Fruit fly (Drosophila melanogaster): ENCODE data around the gene ArgRS.

The ArgRS gene

DNA sequence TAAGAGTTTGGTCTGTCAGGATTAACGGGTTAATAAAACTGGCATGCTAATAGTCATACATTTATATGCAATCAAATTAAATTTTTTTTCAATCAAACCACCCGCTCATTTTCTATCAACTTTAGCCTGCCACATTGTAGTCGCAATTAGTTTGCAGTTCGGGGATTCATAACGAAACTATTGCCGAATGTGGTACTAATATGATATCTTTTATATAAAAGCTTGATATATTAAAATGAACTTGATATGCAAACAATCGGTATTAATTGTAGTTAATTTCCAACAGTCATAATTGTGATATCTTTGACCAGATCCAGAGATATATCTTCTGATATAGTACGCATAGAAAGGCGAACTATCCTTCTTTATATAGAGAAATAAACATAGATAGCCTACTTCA lies 22.1 kb upstream of the ArgRS start:
- TF ChIP-seq CTCF (optimal IDR thresholded peaks at IDR 0.05): no peak
- TF ChIP-seq CG8478 (optimal IDR thresholded peaks at IDR 0.05): no peak

DNA sequence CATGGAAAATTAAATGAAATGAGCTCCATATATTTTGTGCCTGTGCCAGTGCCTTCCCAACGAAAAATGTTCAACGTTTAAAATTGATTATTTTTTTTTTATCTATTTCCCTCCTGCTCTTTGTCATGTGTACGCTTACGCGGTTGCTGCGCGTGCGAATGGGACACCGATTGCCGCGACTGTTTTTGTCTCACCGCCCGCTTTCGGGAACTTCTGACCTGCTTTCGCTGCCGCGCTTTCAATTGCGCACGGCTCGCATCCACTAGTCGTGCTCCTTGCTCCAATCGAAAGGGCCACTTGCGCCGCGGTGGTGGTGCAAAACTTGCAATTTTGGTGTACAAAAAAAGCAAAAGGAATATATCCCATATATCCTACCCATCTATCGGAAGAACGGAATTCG lies 16.5 kb upstream of the ArgRS start:
- TF ChIP-seq CTCF (optimal IDR thresholded peaks at IDR 0.05) (peak in 1 of 2 experiments; percentile 23), CG8478 (optimal IDR thresholded peaks at IDR 0.05) (no peak)

DNA sequence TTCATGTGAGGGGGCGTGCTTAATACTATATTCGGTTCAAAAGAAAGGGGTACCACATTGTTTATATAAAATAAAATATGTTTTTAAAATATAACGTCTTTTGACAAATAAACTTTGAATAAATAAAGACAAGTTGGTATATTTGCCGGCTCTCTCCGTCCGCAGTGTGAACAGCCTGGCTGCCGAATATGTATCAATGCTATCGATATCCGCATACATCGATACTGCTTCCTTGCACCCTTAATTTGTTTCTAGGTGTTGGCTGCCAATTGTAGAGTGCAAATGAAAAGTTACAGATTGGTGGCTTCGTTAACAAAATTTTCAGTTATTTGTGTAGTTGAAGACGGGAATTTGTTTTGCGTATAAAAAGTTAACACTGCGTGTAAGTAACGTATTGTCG lies 15.9 kb upstream of the ArgRS start, which contains the start of gene Gbeta13F:
TSS of gene Gbeta13F (plus strand) at position 247 of the 400 bp plus-strand sequence.
- TF ChIP-seq CTCF (optimal IDR thresholded peaks at IDR 0.05) (no peak), CG8478 (optimal IDR thresholded peaks at IDR 0.05) (no peak)

- TF ChIP-seq CTCF (optimal IDR thresholded peaks at IDR 0.05) (no peak), CG8478 (optimal IDR thresholded peaks at IDR 0.05) (no peak)
Observed at dm6 chrX:15859387-15859786, 15.4 kb upstream of the ArgRS start, which contains the start of gene AlkB. AlkB (minus strand) TSS chrX:15859487.

DNA sequence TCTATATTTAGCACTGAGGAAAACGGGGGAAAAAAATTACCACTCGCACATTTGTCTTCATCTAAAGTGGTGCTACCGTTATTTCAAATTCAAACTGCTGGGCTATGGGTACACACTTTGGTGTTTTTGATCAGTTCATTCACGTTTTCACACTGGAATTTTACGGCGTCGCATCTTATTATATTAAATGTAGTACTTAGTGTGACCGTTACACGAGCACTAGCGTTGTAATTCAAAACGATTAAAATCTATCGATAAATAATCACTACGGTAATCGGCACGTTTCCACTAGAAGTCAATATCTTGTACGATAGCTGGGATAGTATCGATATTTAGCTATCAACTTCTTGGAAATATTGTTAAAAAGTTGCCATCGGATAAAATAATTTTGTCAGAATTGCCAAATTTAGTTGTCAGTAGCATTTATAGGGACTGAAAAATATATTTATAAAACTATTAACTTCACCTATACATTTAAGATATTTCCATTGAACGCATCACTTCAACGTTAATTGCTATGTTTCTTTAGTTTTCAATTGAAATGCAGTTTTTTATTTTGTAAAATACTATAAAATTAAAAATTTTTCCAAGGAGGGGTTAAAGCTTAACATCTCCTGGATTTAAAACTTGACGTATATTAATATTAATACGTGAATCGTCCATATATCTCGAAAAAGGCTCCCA lies 13.8 kb upstream of the ArgRS start, which contains the start of the genes CG46440 and Myb:
TSS of gene CG46440 (minus strand) at position 223 of the 684 bp plus-strand sequence.
TSS of gene Myb (minus strand) at position 223 of the 684 bp plus-strand sequence.
- TF ChIP-seq CTCF (optimal IDR thresholded peaks at IDR 0.05) (peak; percentile 3 to 25), CG8478 (optimal IDR thresholded peaks at IDR 0.05) (no peak)

- TF ChIP-seq CTCF (optimal IDR thresholded peaks at IDR 0.05): no peak
Observed at dm6 chrX:15852815-15853542, 9.0 kb upstream of the ArgRS start, which contains the start of the genes UBL3 and CG15914. UBL3 (minus strand) TSS chrX:15853175. CG15914 (plus strand) TSS chrX:15853421.

dm6 chrX:15849021-15849420 lies 5.1 kb upstream of the ArgRS start, which contains the start of gene sun:
sun (minus strand) TSS chrX:15849258.
- TF ChIP-seq CTCF (optimal IDR thresholded peaks at IDR 0.05): no peak
- TF ChIP-seq CG8478 (optimal IDR thresholded peaks at IDR 0.05): no peak

dm6 chrX:15841346-15841745 lies 2.6 kb downstream of the ArgRS start:
- TF ChIP-seq CG8478 (optimal IDR thresholded peaks at IDR 0.05): no peak
- no peak for TF ChIP-seq CTCF (optimal IDR thresholded peaks at IDR 0.05)

DNA sequence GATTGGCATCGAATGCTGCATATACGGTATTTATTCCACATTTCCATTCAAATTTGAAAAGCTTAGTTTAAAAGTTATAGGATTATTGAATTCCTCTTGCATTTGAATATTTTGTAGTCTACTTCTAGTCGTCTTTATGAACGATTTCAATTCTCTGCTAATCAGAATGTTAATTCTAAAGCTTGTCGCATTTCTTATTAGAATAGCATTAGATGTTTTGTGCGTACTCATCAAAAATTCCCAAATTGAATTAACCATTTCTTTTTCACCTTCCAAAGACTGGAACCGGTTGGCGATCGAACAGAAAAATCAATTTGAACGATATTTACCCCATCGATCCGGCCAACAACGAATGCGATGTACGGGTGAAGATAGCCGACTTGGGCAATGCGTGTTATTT lies 3.9 kb downstream of the ArgRS start:
- no peak for TF ChIP-seq CG8478 (optimal IDR thresholded peaks at IDR 0.05)
- peak in 1 of 2 experiments; percentile 10 for TF ChIP-seq CTCF (optimal IDR thresholded peaks at IDR 0.05)

DNA sequence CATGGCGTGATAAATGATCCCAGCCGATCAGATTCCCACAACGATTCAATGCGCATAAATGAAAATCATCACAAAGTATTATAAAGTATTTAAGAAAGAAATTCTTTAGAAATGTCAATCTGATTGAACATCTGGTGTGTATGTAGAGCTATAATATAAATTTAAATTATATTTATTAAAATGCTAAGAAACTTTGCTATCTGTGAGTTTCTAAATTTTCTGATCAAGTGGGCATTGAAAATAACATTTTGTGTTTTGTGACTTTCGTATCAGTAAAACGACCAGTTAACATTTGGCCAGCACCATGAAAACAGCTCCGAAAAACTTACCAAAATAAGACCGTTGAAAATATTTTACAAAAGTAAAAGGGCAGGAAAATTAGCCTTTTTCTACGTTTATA lies 6.4 kb downstream of the ArgRS start, which contains the start of gene CG8565:
TSS of gene CG8565 (plus strand) at position 301 of the 400 bp plus-strand sequence.
- TF ChIP-seq CTCF (optimal IDR thresholded peaks at IDR 0.05): no peak
- TF ChIP-seq CG8478 (optimal IDR thresholded peaks at IDR 0.05): no peak

dm6 chrX:15835393-15835792 lies 8.6 kb downstream of the ArgRS start, which contains the start of gene Chc:
Chc (minus strand) TSS chrX:15835490.
- TF ChIP-seq CTCF (optimal IDR thresholded peaks at IDR 0.05): no peak
- TF ChIP-seq CG8478 (optimal IDR thresholded peaks at IDR 0.05): no peak

DNA sequence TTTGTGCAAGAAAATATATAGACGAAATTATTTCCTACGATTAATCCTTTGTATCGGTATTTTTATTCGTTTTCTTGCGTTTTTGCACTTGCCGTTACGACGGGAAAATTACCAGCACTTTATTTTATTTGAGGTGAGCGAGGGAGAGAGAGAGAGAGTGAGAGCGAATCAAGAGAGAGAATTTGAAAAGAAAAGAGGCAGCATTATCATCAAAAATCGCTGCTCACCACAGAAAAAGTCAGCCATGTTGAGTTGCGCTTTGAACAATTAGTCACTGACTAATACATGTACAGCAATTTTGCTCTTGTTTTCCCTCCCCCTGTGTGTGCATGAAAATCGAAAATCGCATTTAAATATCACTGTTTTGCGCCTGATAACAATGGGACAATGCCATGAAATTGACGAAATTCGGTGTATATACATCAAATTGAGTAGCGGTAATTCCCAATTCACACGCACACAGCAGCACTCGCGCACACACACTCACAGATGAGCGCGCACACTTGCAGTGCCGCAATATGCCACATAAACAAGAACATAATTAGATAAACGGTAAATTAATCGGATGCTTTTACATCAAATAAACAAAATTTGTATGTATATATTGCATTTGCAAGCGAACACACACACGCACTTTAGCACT lies 9.2 kb downstream of the ArgRS start:
- TF ChIP-seq CG8478 (optimal IDR thresholded peaks at IDR 0.05): no peak
- no peak for TF ChIP-seq CTCF (optimal IDR thresholded peaks at IDR 0.05)

- no peak for TF ChIP-seq CG8478 (optimal IDR thresholded peaks at IDR 0.05)
- no peak for TF ChIP-seq CTCF (optimal IDR thresholded peaks at IDR 0.05)
Observed at dm6 chrX:15833957-15834356, 10.0 kb downstream of the ArgRS start.

DNA sequence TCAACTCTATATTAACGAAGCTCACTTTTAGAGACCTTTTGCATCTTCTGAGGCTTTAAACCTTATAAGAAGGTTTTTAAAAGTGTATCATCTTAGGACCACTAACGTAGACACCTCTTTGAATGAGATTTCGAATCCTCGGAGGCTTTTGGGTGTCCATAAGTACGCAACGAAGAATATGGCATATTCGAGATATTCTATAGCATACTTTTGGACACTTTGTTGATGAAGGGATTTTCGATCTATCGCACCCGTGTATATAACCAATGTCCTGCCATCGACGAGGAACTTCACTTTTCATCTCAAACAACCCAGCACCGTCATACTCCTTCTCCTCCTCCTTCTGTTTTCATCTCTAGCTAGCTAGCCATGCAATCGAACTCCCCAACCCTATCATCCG lies 21.6 kb downstream of the ArgRS start:
- TF ChIP-seq CG8478 (optimal IDR thresholded peaks at IDR 0.05): no peak
- no peak for TF ChIP-seq CTCF (optimal IDR thresholded peaks at IDR 0.05)

dm6 chrX:15818608-15819184 lies 25.2 kb downstream of the ArgRS start:
- TF ChIP-seq CG8478 (optimal IDR thresholded peaks at IDR 0.05) (no peak), CTCF (optimal IDR thresholded peaks at IDR 0.05) (no peak)
